Fruit fly (Drosophila melanogaster) whole organism, embryonic: Measurements from ENCODE around the gene CG42685.

Experiments used
- Adf1 ChIP-seq: fragments of 200-800 bp; sonication (Bioruptor generic); IDR thresholded peaks from 2 replicates; pipeline ENCODE4 v1.3.6; 2022; ENCODE audit warnings: missing biosample characterization, missing genetic modification characterization
- Antp ChIP-seq: fragments of 200-800 bp; sonication (Bioruptor generic); optimal IDR thresholded peaks from 3 replicates; lab custom pipeline; 2016; ENCODE audit warnings: missing biosample characterization, missing genetic modification characterization
- CG10267 ChIP-seq: fragments of 200-800 bp; sonication (Bioruptor generic); optimal IDR thresholded peaks from 2 replicates; lab custom pipeline; 2018; ENCODE audit warnings: missing biosample characterization, mild to moderate bottlenecking, missing genetic modification characterization, moderate library complexity
- CG10565 ChIP-seq: fragments of 200-800 bp; sonication (Bioruptor generic); optimal IDR thresholded peaks from 3 replicates; lab custom pipeline; 2016; ENCODE audit warnings: missing biosample characterization, mild to moderate bottlenecking, missing genetic modification characterization
- CG11696 ChIP-seq: fragments of 200-800 bp; sonication (Bioruptor generic); IDR thresholded peaks from 2 replicates; pipeline ENCODE4 v1.3.6; 2022; ENCODE audit warnings: missing biosample characterization, missing genetic modification characterization
- CG14050 ChIP-seq: fragments of 200-800 bp; sonication (Bioruptor generic); IDR thresholded peaks from 3 replicates; pipeline ENCODE4 v1.3.6; 2022; ENCODE audit warnings: missing biosample characterization, missing genetic modification characterization
- CG14441 ChIP-seq: fragments of 200-800 bp; sonication (Bioruptor generic); IDR thresholded peaks from 2 replicates; pipeline ENCODE4 v1.3.6; 2022; ENCODE audit warnings: missing biosample characterization, missing genetic modification characterization
- CG14710 ChIP-seq: fragments of 200-800 bp; sonication (Bioruptor generic); optimal IDR thresholded peaks from 3 replicates; lab custom pipeline; 2019; ENCODE audit warnings: missing biosample characterization, mild to moderate bottlenecking, missing genetic modification characterization, moderate library complexity
- CG17328 ChIP-seq: fragments of 200-800 bp; sonication (Bioruptor generic); IDR thresholded peaks from 2 replicates; pipeline ENCODE4 v1.3.6; 2022; ENCODE audit warnings: missing biosample characterization, missing genetic modification characterization
- CG18262 ChIP-seq: fragments of 200-800 bp; optimal IDR thresholded peaks from 3 replicates; lab custom pipeline; 2019; ENCODE audit warnings: missing biosample characterization, mild to moderate bottlenecking, missing genetic modification characterization, moderate library complexity
- CG18476 ChIP-seq: fragments of 200-800 bp; sonication (Bioruptor generic); optimal IDR thresholded peaks from 2 replicates; lab custom pipeline; 2016; ENCODE audit warnings: missing biosample characterization, mild to moderate bottlenecking, missing genetic modification characterization
- CG2116 ChIP-seq: fragments of 200-800 bp; sonication (Bioruptor generic); optimal IDR thresholded peaks from 3 replicates; lab custom pipeline; 2018; ENCODE audit warnings: missing biosample characterization, mild to moderate bottlenecking, missing genetic modification characterization
- CG2678 ChIP-seq: fragments of 200-800 bp; sonication (Bioruptor generic); optimal IDR thresholded peaks from 3 replicates; lab custom pipeline; 2019; ENCODE audit warnings: missing biosample characterization, mild to moderate bottlenecking, missing genetic modification characterization, moderate library complexity
- CG2712 ChIP-seq: fragments of 200-800 bp; optimal IDR thresholded peaks from 3 replicates; lab custom pipeline; 2019; ENCODE audit warnings: missing biosample characterization, mild to moderate bottlenecking, missing genetic modification characterization, moderate library complexity
- CG31224 ChIP-seq: fragments of 200-800 bp; sonication (Bioruptor generic); IDR thresholded peaks from 2 replicates; pipeline ENCODE4 v1.3.6; 2022; ENCODE audit warnings: missing biosample characterization, missing genetic modification characterization
- CG31388 ChIP-seq: fragments of 200-800 bp; sonication (Bioruptor generic); optimal IDR thresholded peaks from 2 replicates; lab custom pipeline; 2016; ENCODE audit warnings: missing biosample characterization, missing genetic modification characterization
- CG31441 ChIP-seq: fragments of 200-800 bp; sonication (Bioruptor generic); IDR thresholded peaks from 2 replicates; pipeline ENCODE4 v1.3.6; 2022; ENCODE audit warnings: missing biosample characterization, missing genetic modification characterization
- CG32772 ChIP-seq: fragments of 200-800 bp; sonication (Bioruptor generic); IDR thresholded peaks from 2 replicates; pipeline ENCODE4 v1.3.6; 2022; ENCODE audit warnings: missing biosample characterization, missing genetic modification characterization
- CG6854 ChIP-seq: fragments of 200-800 bp; sonication (Bioruptor generic); optimal IDR thresholded peaks from 3 replicates; lab custom pipeline; 2017; ENCODE audit warnings: missing biosample characterization, mild to moderate bottlenecking, missing genetic modification characterization
- CG8924 ChIP-seq: fragments of 200-800 bp; optimal IDR thresholded peaks from 3 replicates; lab custom pipeline; 2019; ENCODE audit warnings: missing biosample characterization, mild to moderate bottlenecking, missing genetic modification characterization, moderate library complexity
- CG9437 ChIP-seq: fragments of 200-800 bp; sonication (Bioruptor generic); optimal IDR thresholded peaks from 2 replicates; lab custom pipeline; 2018; ENCODE audit warnings: missing biosample characterization, mild to moderate bottlenecking, missing genetic modification characterization
- CTCF ChIP-seq: fragments of 200-800 bp; sonication (Bioruptor generic); optimal IDR thresholded peaks from 2 replicates; lab custom pipeline; 2017; ENCODE audit warnings: missing biosample characterization, mild to moderate bottlenecking, missing genetic modification characterization, moderate library complexity
- Dbx ChIP-seq: fragments of 200-800 bp; sonication (Bioruptor generic); IDR thresholded peaks from 3 replicates; pipeline ENCODE4 v1.3.6; 2022; ENCODE audit warnings: missing biosample characterization, missing genetic modification characterization
- Dip3 ChIP-seq: fragments of 200-800 bp; sonication (Bioruptor generic); optimal IDR thresholded peaks from 3 replicates; lab custom pipeline; 2016; ENCODE audit warnings: missing biosample characterization, missing genetic modification characterization
- HHEX ChIP-seq: fragments of 200-800 bp; sonication (Bioruptor generic); optimal IDR thresholded peaks from 3 replicates; lab custom pipeline; 2017; ENCODE audit warnings: missing biosample characterization, mild to moderate bottlenecking, missing genetic modification characterization, missing genetic modification reagents
- Hr39 ChIP-seq: fragments of >200 bp; optimal IDR thresholded peaks from 2 replicates; lab custom pipeline; 2017
- Hsf ChIP-seq: fragments of 200-800 bp; sonication (Bioruptor generic); optimal IDR thresholded peaks from 3 replicates; lab custom pipeline; 2016; ENCODE audit warnings: missing biosample characterization, missing genetic modification characterization
- MESR4 ChIP-seq: fragments of 200-800 bp; sonication (Bioruptor generic); optimal IDR thresholded peaks from 2 replicates; lab custom pipeline; 2018; ENCODE audit warnings: missing biosample characterization, mild to moderate bottlenecking, missing genetic modification characterization, moderate library complexity
- NC2α ChIP-seq: fragments of 200-800 bp; sonication (Bioruptor generic); optimal IDR thresholded peaks from 2 replicates; lab custom pipeline; 2016; ENCODE audit warnings: missing biosample characterization, missing genetic modification characterization
- Nf-YA ChIP-seq: fragments of 200-800 bp; sonication (Bioruptor generic); IDR thresholded peaks from 2 replicates; pipeline ENCODE4 v1.3.6; 2022; ENCODE audit warnings: missing biosample characterization, missing genetic modification characterization
- Nf-YB ChIP-seq: fragments of 200-800 bp; sonication (Bioruptor generic); optimal IDR thresholded peaks from 3 replicates; lab custom pipeline; 2019; ENCODE audit warnings: missing biosample characterization, mild to moderate bottlenecking, missing genetic modification characterization, moderate library complexity
- Oli ChIP-seq: fragments of 200-800 bp; sonication (Bioruptor generic); optimal IDR thresholded peaks from 2 replicates; lab custom pipeline; 2018; ENCODE audit warnings: missing biosample characterization, mild to moderate bottlenecking, missing genetic modification characterization, moderate library complexity
- YL-1 ChIP-seq: fragments of 200-800 bp; sonication (Bioruptor generic); optimal IDR thresholded peaks from 3 replicates; lab custom pipeline; 2017; ENCODE audit warnings: missing biosample characterization, mild to moderate bottlenecking, missing genetic modification characterization
- abd-A ChIP-seq: fragments of 200-800 bp; sonication (Bioruptor generic); optimal IDR thresholded peaks from 3 replicates; lab custom pipeline; 2019; ENCODE audit warnings: missing biosample characterization, mild to moderate bottlenecking, missing genetic modification characterization, moderate library complexity
- cad ChIP-seq: fragments of >200 bp; optimal IDR thresholded peaks from 2 replicates; lab custom pipeline; 2017; ENCODE audit warnings: missing biosample characterization, missing genetic modification characterization
- chif ChIP-seq, 2 experiments: fragments of 200-800 bp; sonication (Bioruptor generic); optimal IDR thresholded peaks; 3 replicates each; lab custom pipeline; 2016; ENCODE audit warnings: missing biosample characterization in 2 of 2, missing genetic modification characterization in 2 of 2
- cwo ChIP-seq: fragments of 200-800 bp; sonication (Bioruptor generic); optimal IDR thresholded peaks from 3 replicates; lab custom pipeline; 2017; ENCODE audit warnings: missing biosample characterization, missing genetic modification characterization, mild to moderate bottlenecking, moderate library complexity, missing genetic modification reagents
- danr ChIP-seq: fragments of 200-800 bp; sonication (Bioruptor generic); IDR thresholded peaks from 2 replicates; pipeline ENCODE4 v1.3.6; 2022; ENCODE audit warnings: missing biosample characterization, missing genetic modification characterization
- dpn ChIP-seq, 2 experiments: fragments of 200-800 bp; sonication (Bioruptor generic); optimal IDR thresholded peaks; 3 replicates each; lab custom pipeline; 2016; ENCODE audit warnings: missing biosample characterization in 2 of 2, missing genetic modification characterization in 2 of 2
- ewg ChIP-seq: fragments of 200-800 bp; sonication (Bioruptor generic); optimal IDR thresholded peaks from 3 replicates; lab custom pipeline; 2017; ENCODE audit warnings: mild to moderate bottlenecking, missing biosample characterization, missing genetic modification reagents, missing genetic modification characterization
- h ChIP-seq: fragments of >200 bp; optimal IDR thresholded peaks from 2 replicates; lab custom pipeline; 2017
- kah ChIP-seq: fragments of 200-800 bp; sonication (Bioruptor generic); optimal IDR thresholded peaks from 2 replicates; lab custom pipeline; 2018; ENCODE audit warnings: missing biosample characterization, mild to moderate bottlenecking, missing genetic modification characterization
- lov ChIP-seq, 2 experiments: fragments of 200-800 bp in 1 of 2; fragments of >200 bp in 1 of 2; sonication (Bioruptor generic) in 1 of 2; IDR thresholded peaks in 1 of 2; optimal IDR thresholded peaks in 1 of 2; 2 replicates in 1 of 2; 3 replicates in 1 of 2; pipeline versions ENCODE4 v1.3.6 to Lab custom; 2017 to 2022; ENCODE audit warnings: missing biosample characterization in 1 of 2, missing genetic modification characterization in 1 of 2
- luna ChIP-seq: fragments of 200-800 bp; sonication (Bioruptor generic); optimal IDR thresholded peaks from 2 replicates; lab custom pipeline; 2016; ENCODE audit warnings: missing biosample characterization, missing genetic modification characterization
- org-1 ChIP-seq: fragments of 200-800 bp; sonication (Bioruptor generic); optimal IDR thresholded peaks from 2 replicates; lab custom pipeline; 2017; ENCODE audit warnings: missing biosample characterization, missing genetic modification characterization
- pfk ChIP-seq: fragments of 200-800 bp; sonication (Bioruptor generic); optimal IDR thresholded peaks from 2 replicates; lab custom pipeline; 2018; ENCODE audit warnings: missing biosample characterization, mild to moderate bottlenecking, missing genetic modification characterization, moderate library complexity
- run ChIP-seq: fragments of 200-800 bp; sonication (Bioruptor generic); optimal IDR thresholded peaks from 3 replicates; lab custom pipeline; 2018; ENCODE audit warnings: missing biosample characterization, mild to moderate bottlenecking, missing genetic modification characterization
- sim ChIP-seq: fragments of 200-800 bp; sonication (Bioruptor generic); IDR thresholded peaks from 2 replicates; pipeline ENCODE4 v1.3.6; 2022; ENCODE audit warnings: missing biosample characterization, missing genetic modification characterization
- tin ChIP-seq: fragments of 200-800 bp; sonication (Bioruptor generic); optimal IDR thresholded peaks from 3 replicates; lab custom pipeline; 2016; ENCODE audit warnings: missing biosample characterization, missing genetic modification characterization
- trem ChIP-seq: fragments of 200-800 bp; optimal IDR thresholded peaks from 3 replicates; lab custom pipeline; 2019; ENCODE audit warnings: missing biosample characterization, mild to moderate bottlenecking, missing genetic modification characterization, moderate library complexity
- tx ChIP-seq: fragments of 200-800 bp; sonication (Bioruptor generic); optimal IDR thresholded peaks from 2 replicates; lab custom pipeline; 2016; ENCODE audit warnings: missing biosample characterization, missing genetic modification characterization
- wdn ChIP-seq: fragments of 200-800 bp; sonication (Bioruptor generic); IDR thresholded peaks from 2 replicates; pipeline ENCODE4 v1.3.6; 2022; ENCODE audit warnings: missing biosample characterization, missing genetic modification characterization

CG42685 gene

dm6 chr2L:14706194-14706593, 23.8 kb downstream of the CG42685 start (continued):
- TF ChIP-seq org-1 (GFP tag; lab: Kevin White, UChicago), result no peak
- no peak for TF ChIP-seq Adf1 (GFP tag; lab: Robert Waterston, UW)
- TF ChIP-seq CG14441 (GFP tag; lab: Robert Waterston, UW), result peak; percentile 66
- peak; percentile 65 to 88 for TF ChIP-seq chif (GFP tag; optimal IDR thresholded peaks at IDR 0.05; lab: Kevin White, UChicago)
- TF ChIP-seq lov (optimal IDR thresholded peaks at IDR 0.05; lab: Kevin White, UChicago), result no peak
- TF ChIP-seq lov (GFP tag; IDR thresholded peaks at IDR 0.05; lab: Robert Waterston, UW), result peak; percentile 73; the same call in 1 of the 3 replicates
- 0 out of 2 replicates have a peak, but pooled peaks have one; percentile 28 for TF ChIP-seq CG11696 (GFP tag; lab: Robert Waterston, UW)
- TF ChIP-seq NC2α (GFP tag; lab: Kevin White, UChicago), result peak; percentile 76
- peak; percentile 78 for TF ChIP-seq CG2712 (tag; lab: Kevin White, UChicago)
- peak; percentile 60; the same call in 1 of the 2 replicates for TF ChIP-seq CG17328
- peak; percentile 42; the same call in 1 of the 2 replicates for TF ChIP-seq Nf-YA (GFP tag; lab: Robert Waterston, UW)
- TF ChIP-seq trem, result peak; percentile 68
- no peak for TF ChIP-seq YL-1
- TF ChIP-seq luna, result no peak
- peak; percentile 39 for TF ChIP-seq tx (GFP tag; lab: Kevin White, UChicago)
- TF ChIP-seq ewg (GFP tag; lab: Kevin White, UChicago), result peak; percentile 23
- TF ChIP-seq CG10565 (GFP tag; lab: Kevin White, UChicago), result peak; percentile 27
- peak; percentile 100 for TF ChIP-seq CTCF
- TF ChIP-seq cad, result no peak
- TF ChIP-seq Dbx (GFP tag; lab: Robert Waterston, UW), result peak; percentile 74; the same call in 2 of the 3 replicates
- peak; percentile 12 for TF ChIP-seq CG18476
- 0 out of 2 replicates have a peak, but pooled peaks have one; percentile 7 for TF ChIP-seq CG31224 (GFP tag; lab: Robert Waterston, UW)
- peak; percentile 46 for TF ChIP-seq Dip3 (GFP tag; lab: Kevin White, UChicago)
- TF ChIP-seq h, result no peak
- TF ChIP-seq HHEX, result peak; percentile 29
- TF ChIP-seq CG6854 (GFP tag; lab: Kevin White, UChicago), result peak; percentile 21
- TF ChIP-seq Hr39 (lab: Kevin White, UChicago), result no peak
- TF ChIP-seq CG2116 (GFP tag; lab: Kevin White, UChicago), result peak; percentile 20
- no peak for TF ChIP-seq abd-A (tag; lab: Kevin White, UChicago)
- peak; percentile 73 for TF ChIP-seq CG10267 (tag; lab: Kevin White, UChicago)
- TF ChIP-seq CG32772 (GFP tag; lab: Robert Waterston, UW), result peak; percentile 77
- TF ChIP-seq CG8924 (tag; lab: Kevin White, UChicago), result no peak
- peak; percentile 71 for TF ChIP-seq CG18262 (tag; lab: Kevin White, UChicago)
- TF ChIP-seq CG14050 (GFP tag; lab: Robert Waterston, UW), result no peak; the same call in 2 of the 3 replicates
- TF ChIP-seq CG14710 (tag; lab: Kevin White, UChicago), result peak; percentile 53
- peak; percentile 15 for TF ChIP-seq Oli (tag; lab: Kevin White, UChicago)
- no peak for TF ChIP-seq run (tag; lab: Kevin White, UChicago)
- peak; percentile 50; the same call in 1 of the 2 replicates for TF ChIP-seq wdn (GFP tag; lab: Robert Waterston, UW)
- peak; percentile 81 for TF ChIP-seq Hsf (GFP tag; lab: Kevin White, UChicago)
- TF ChIP-seq Nf-YB, result no peak
- no peak for TF ChIP-seq CG9437 (GFP tag; lab: Kevin White, UChicago)
- peak; percentile 23 for TF ChIP-seq CG31388 (GFP tag; lab: Kevin White, UChicago)
- peak; percentile 39 for TF ChIP-seq pfk (GFP tag; lab: Kevin White, UChicago)
- TF ChIP-seq CG31441 (GFP tag; lab: Robert Waterston, UW), result peak; percentile 57; the same call in 1 of the 2 replicates
- peak; percentile 89 for TF ChIP-seq tin (GFP tag; lab: Kevin White, UChicago)
- no peak for TF ChIP-seq sim (GFP tag; lab: Robert Waterston, UW)
- TF ChIP-seq dpn (GFP tag; optimal IDR thresholded peaks at IDR 0.05; lab: Kevin White, UChicago), result peak; percentile 74 to 87
- no peak for TF ChIP-seq MESR4
- TF ChIP-seq CG2678 (tag; lab: Kevin White, UChicago), result peak; percentile 57
- TF ChIP-seq danr, result peak; percentile 63
- peak; percentile 86 for TF ChIP-seq Antp
- no peak for TF ChIP-seq kah (GFP tag; lab: Kevin White, UChicago)
- no peak for TF ChIP-seq cwo (GFP tag; lab: Kevin White, UChicago)
